Worm (Caenorhabditis elegans): ENCODE results near the gene psd-1.

Gene psd-1

DNA sequence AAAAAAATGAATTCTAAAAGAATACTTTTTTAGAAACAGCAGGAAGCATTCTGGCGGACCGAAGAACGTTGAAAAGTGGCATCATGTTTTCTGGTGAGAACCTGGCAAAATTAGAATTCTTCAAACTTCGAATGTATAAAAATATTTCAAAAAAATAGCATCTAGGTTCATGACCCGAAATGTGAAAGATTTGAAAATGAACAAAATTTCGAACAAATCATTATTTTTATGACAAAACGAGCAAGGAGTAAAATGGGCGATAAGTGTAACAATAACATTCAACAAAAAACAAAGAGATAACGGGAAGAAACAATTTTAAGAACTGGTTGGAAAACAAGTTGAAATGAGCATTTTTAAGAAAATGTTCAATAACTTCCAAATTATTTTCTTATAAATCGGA lies at the start of gene psd-1:
Gene psd-1, minus strand, starts transcription at position 101 of the 400 bp plus-strand sequence.
- TF ChIP-seq ceh-19 (GFP tag; optimal IDR thresholded peaks at IDR 0.05) (no peak), pha-2 (tag; optimal IDR thresholded peaks at IDR 0.05) (no peak), sox-4 (tag; optimal IDR thresholded peaks at IDR 0.05) (no peak), eyg-1 (tag; optimal IDR thresholded peaks at IDR 0.05) (no peak), ztf-16 (tag; optimal IDR thresholded peaks at IDR 0.05) (no peak), hlh-13 (GFP tag; optimal IDR thresholded peaks at IDR 0.05) (no peak), ceh-14 (tag; optimal IDR thresholded peaks at IDR 0.05) (no peak), ceh-6 (GFP tag; optimal IDR thresholded peaks at IDR 0.05) (no peak), npax-4 (tag; optimal IDR thresholded peaks at IDR 0.05) (no peak), fkh-10 (GFP tag; optimal IDR thresholded peaks at IDR 0.05) (no peak), hlh-30 (tag; optimal IDR thresholded peaks at IDR 0.05; ENCODE audit: insufficient read depth) (no peak), tbx-2 (tag; optimal IDR thresholded peaks at IDR 0.05) (no peak), dve-1 (tag; optimal IDR thresholded peaks at IDR 0.05) (no peak), F13H6.1 (tag; optimal IDR thresholded peaks at IDR 0.05) (no peak), ceh-45 (GFP tag; IDR thresholded peaks at IDR 0.05) (no peak), Y22D7AL.16 (tag; optimal IDR thresholded peaks at IDR 0.05) (no peak)

DNA sequence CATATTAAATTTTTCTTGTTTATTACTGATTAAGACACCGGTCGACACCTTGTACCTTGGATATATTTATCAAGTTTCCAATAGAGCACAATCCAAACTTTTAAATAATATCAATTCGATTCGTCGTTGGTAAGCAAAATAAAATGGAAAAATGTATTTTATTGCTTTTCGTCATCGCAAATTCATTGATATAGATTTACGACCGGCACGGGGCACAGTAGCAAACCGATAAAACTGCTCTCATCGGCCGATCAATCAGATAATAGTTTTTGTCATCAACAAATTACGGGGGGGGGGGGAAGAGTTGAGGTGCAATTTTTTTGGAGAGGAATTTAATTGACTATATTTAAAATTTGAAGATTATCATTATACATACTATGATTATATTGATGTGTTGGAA lies 48.1 kb upstream of the psd-1 start:
- no peak for TF ChIP-seq ceh-6 (GFP tag; optimal IDR thresholded peaks at IDR 0.05)
- no peak for TF ChIP-seq odd-2 (tag; optimal IDR thresholded peaks at IDR 0.05)
- TF ChIP-seq dve-1 (tag; optimal IDR thresholded peaks at IDR 0.05) = no peak
- no peak for TF ChIP-seq sox-2 (GFP tag; IDR thresholded peaks at IDR 0.05)
- TF ChIP-seq pha-4 (tag; optimal IDR thresholded peaks at IDR 0.05) = no peak
- TF ChIP-seq ceh-45 (GFP tag; IDR thresholded peaks at IDR 0.05) = no peak
- TF ChIP-seq tbx-7 (tag; optimal IDR thresholded peaks at IDR 0.05) = no peak
- no peak for TF ChIP-seq elt-4 (tag; optimal IDR thresholded peaks at IDR 0.05)
- TF ChIP-seq nhr-11 (tag; optimal IDR thresholded peaks at IDR 0.05) = no peak
- TF ChIP-seq eyg-1 (tag; optimal IDR thresholded peaks at IDR 0.05) = no peak
- no peak for TF ChIP-seq ztf-16 (tag; optimal IDR thresholded peaks at IDR 0.05)
- no peak for TF ChIP-seq ceh-22 (tag; optimal IDR thresholded peaks at IDR 0.05)
- no peak for TF ChIP-seq pros-1 (tag; optimal IDR thresholded peaks at IDR 0.05)
- TF ChIP-seq che-1 (tag; optimal IDR thresholded peaks at IDR 0.05) = no peak
- TF ChIP-seq K09A11.1 (tag; optimal IDR thresholded peaks at IDR 0.05; ENCODE audit: insufficient read depth) = no peak
- no peak for TF ChIP-seq ceh-19 (GFP tag; optimal IDR thresholded peaks at IDR 0.05)
- no peak for TF ChIP-seq pat-9 (tag; optimal IDR thresholded peaks at IDR 0.05)

DNA sequence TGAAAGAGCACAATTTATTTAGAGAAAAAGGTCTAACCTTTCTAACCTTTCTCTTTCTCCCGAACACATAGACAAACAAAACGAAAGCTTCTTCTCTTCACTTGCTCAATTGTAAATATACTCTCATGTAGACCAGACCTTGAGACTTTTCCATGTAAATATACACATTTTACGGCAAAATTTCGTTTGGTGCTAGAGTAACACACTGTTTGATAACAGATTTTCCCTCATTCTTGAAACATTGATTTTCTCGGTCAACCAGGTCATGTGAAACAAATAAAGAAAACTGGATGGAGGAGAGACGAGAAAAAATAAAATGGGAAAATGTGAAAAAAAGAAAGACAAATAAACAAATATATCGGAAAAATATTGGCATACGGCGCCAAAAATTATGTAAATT lies 46.8 kb upstream of the psd-1 start:
- TF ChIP-seq sdc-2 (tag; optimal IDR thresholded peaks at IDR 0.05) (no peak), che-1 (tag; optimal IDR thresholded peaks at IDR 0.05) (no peak), K02D7.2 (tag; optimal IDR thresholded peaks at IDR 0.05) (no peak), C08G9.2 (tag; optimal IDR thresholded peaks at IDR 0.05) (no peak), syd-9 (tag; optimal IDR thresholded peaks at IDR 0.05) (no peak), ceh-30 (tag; optimal IDR thresholded peaks at IDR 0.05) (no peak), ttx-3 (tag; optimal IDR thresholded peaks at IDR 0.05) (no peak), hlh-30 (tag; optimal IDR thresholded peaks at IDR 0.05; ENCODE audit: insufficient read depth) (no peak), lin-11 (tag; optimal IDR thresholded peaks at IDR 0.05) (no peak), hlh-13 (GFP tag; optimal IDR thresholded peaks at IDR 0.05) (no peak), ztf-16 (tag; optimal IDR thresholded peaks at IDR 0.05) (no peak), tbx-7 (tag; optimal IDR thresholded peaks at IDR 0.05) (no peak), pag-3 (tag; optimal IDR thresholded peaks at IDR 0.05; ENCODE audit: borderline replicate concordance) (no peak)

DNA sequence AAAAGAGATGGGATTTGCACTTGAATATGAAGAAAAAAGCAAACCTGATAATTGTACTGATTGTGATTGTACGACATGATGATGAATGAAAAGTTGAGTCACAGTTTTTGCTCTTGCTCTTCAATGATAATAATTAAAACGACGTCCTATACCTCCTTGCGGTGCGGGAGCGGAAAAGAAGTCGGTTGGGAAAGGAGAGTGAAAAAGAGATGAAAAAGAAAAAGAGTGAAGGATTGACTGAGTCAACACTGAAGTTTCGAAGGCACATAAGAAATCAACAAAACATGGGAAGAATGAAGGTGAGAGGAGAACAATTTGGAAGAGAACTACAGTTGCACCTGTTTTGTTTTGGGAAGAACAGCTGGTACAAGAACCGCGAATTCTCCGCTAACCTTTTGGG lies 44.2 kb upstream of the psd-1 start, which contains the start of gene F56C9.8:
Gene F56C9.8, minus strand, starts transcription at position 120 of the 400 bp plus-strand sequence.
- TF ChIP-seq elt-4 (tag; optimal IDR thresholded peaks at IDR 0.05) (no peak), ahr-1 (tag; optimal IDR thresholded peaks at IDR 0.05) (no peak), pha-4 (tag; optimal IDR thresholded peaks at IDR 0.05) (no peak), ceh-9 (tag; optimal IDR thresholded peaks at IDR 0.05) (no peak), hlh-13 (GFP tag; optimal IDR thresholded peaks at IDR 0.05) (no peak), ceh-24 (tag; optimal IDR thresholded peaks at IDR 0.05) (no peak), madf-2 (tag; optimal IDR thresholded peaks at IDR 0.05) (no peak), pha-2 (tag; optimal IDR thresholded peaks at IDR 0.05) (no peak), ceh-45 (GFP tag; IDR thresholded peaks at IDR 0.05) (no peak), C38D4.7 (GFP tag; optimal IDR thresholded peaks at IDR 0.05) (no peak), pat-9 (tag; optimal IDR thresholded peaks at IDR 0.05) (no peak)
